Worm (Caenorhabditis elegans) whole organism, L3 larva: ENCODE measurements around the gene F46F5.11.
"Not testable (repeated sequence)": the region's sequence is repeated elsewhere in the genome, so short reads cannot be mapped to it uniquely, and the experiment has no call there.

Source experiments
- ceh-16 ChIP-seq: sonication (generic microtip); optimal IDR thresholded peaks from 2 replicates; lab custom pipeline; 2017; ENCODE audit warnings: missing biosample characterization, missing genetic modification characterization
- ceh-82 ChIP-seq: fragments of 150-350 bp; optimal IDR thresholded peaks from 2 replicates; lab custom pipeline; 2014; ENCODE audit warnings: missing biosample characterization, missing genetic modification characterization
- daf-12 ChIP-seq: fragments of 150-350 bp; optimal IDR thresholded peaks from 2 replicates; lab custom pipeline; 2014; ENCODE audit warnings: missing biosample characterization, missing genetic modification reagents, missing genetic modification characterization
- elt-1 ChIP-seq: fragments of 150-350 bp; optimal IDR thresholded peaks from 2 replicates; lab custom pipeline; 2014; ENCODE audit warnings: missing biosample characterization, missing genetic modification characterization
- elt-2 ChIP-seq: sonication (generic microtip); optimal IDR thresholded peaks from 2 replicates; lab custom pipeline; 2016; ENCODE audit warnings: missing genetic modification reagents, mild to moderate bottlenecking, missing genetic modification characterization, missing compliant biosample characterization
- eor-1 ChIP-seq, 2 experiments: fragments of 150-350 bp; optimal IDR thresholded peaks; 2 replicates each; lab custom pipeline; 2014 to 2018; ENCODE audit warnings: missing biosample characterization in 2 of 2, missing genetic modification characterization in 2 of 2
- jun-1 ChIP-seq: fragments of 150-350 bp; optimal IDR thresholded peaks from 2 replicates; lab custom pipeline; 2014; ENCODE audit warnings: missing biosample characterization, missing genetic modification reagents, missing genetic modification characterization
- lin-15B ChIP-seq: fragments of 150-350 bp; optimal IDR thresholded peaks from 2 replicates; lab custom pipeline; 2014; ENCODE audit warnings: missing biosample characterization, missing genetic modification characterization
- lin-39 ChIP-seq: fragments of 150-350 bp; optimal IDR thresholded peaks from 2 replicates; lab custom pipeline; 2018; ENCODE audit warnings: missing biosample characterization, missing genetic modification reagents, missing genetic modification characterization
- mdl-1 ChIP-seq: fragments of 150-350 bp; optimal IDR thresholded peaks from 2 replicates; lab custom pipeline; 2014; ENCODE audit warnings: missing biosample characterization, missing genetic modification characterization
- nhr-23 ChIP-seq: fragments of 150-350 bp; optimal IDR thresholded peaks from 2 replicates; lab custom pipeline; 2014; ENCODE audit warnings: missing biosample characterization, missing genetic modification reagents, missing genetic modification characterization
- nhr-43 ChIP-seq: sonication (generic microtip); optimal IDR thresholded peaks from 2 replicates; lab custom pipeline; 2016; ENCODE audit warnings: mild to moderate bottlenecking, missing genetic modification characterization, missing compliant biosample characterization; ENCODE audit not compliant: poor library complexity, severe bottlenecking
- nhr-67 ChIP-seq: fragments of 150-350 bp; optimal IDR thresholded peaks from 2 replicates; lab custom pipeline; 2014; ENCODE audit warnings: missing biosample characterization, missing genetic modification characterization
- nhr-77 ChIP-seq: fragments of 150-350 bp; optimal IDR thresholded peaks from 2 replicates; lab custom pipeline; 2014; ENCODE audit warnings: missing biosample characterization, missing genetic modification characterization
- skn-1 ChIP-seq: fragments of 150-350 bp; optimal IDR thresholded peaks from 2 replicates; lab custom pipeline; 2014; ENCODE audit warnings: missing biosample characterization, missing genetic modification characterization
- snpc-4 ChIP-seq: fragments of 150-350 bp; optimal IDR thresholded peaks from 2 replicates; lab custom pipeline; 2014; ENCODE audit warnings: missing biosample characterization, missing genetic modification characterization
- unc-39 ChIP-seq: sonication (generic microtip); optimal IDR thresholded peaks from 4 replicates; lab custom pipeline; 2017; ENCODE audit warnings: missing biosample characterization, missing genetic modification characterization

The F46F5.11 gene

DNA sequence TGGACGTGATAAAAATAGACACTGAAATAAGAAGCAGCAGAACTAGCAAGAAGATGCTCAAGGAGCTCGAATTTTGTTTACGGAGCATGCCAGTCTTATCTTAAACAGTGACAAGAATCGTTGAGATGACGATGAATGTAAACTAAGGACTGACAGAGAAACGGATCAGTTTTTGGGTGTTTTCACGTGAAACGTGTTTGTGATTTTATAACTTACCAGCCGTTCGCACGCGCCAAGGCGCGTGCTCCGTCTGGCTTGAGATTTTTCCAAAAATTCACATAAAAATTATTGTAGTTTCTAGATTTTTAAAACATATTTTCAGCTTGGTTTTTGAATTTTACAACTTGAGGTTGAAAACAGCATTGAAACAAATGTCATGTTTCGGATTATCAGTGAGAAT lies 42.0 kb downstream of the F46F5.11 start, which contains the start of gene F28A10.5:
Gene F28A10.5, minus strand, starts transcription at position 101 of the 400 bp plus-strand sequence.
- not testable (repeated sequence) for TF ChIP-seq ceh-82 (tag; lab: Kevin White, UChicago); snpc-4; nhr-77

DNA sequence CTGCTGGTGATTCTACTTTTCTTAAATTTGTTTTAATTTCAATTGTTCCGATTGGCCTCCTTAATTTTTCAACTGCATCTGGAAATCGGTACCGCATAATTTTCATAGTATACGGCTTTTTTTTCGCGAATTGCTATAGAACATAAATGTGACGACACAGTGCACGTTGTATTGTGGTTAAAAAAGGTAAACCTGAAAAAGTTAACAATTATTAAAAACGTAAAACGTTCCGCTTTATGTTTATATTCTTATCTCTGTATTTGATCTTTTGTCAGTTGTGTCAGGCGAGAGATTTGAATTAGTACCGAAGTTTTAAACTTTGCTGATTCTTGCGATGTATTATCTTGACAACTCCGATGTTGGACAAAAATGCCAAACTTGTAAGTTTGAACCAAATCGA lies 53.0 kb downstream of the F46F5.11 start, which contains the start of gene Y46B2A.4:
Gene Y46B2A.4, plus strand, starts transcription at position 301 of the 400 bp plus-strand sequence.
- TF ChIP-seq unc-39 = no peak
- no peak for TF ChIP-seq nhr-43 (tag; lab: Kevin White, UChicago)
- TF ChIP-seq jun-1 (tag; lab: Kevin White, UChicago) = no peak
- no peak for TF ChIP-seq lin-15B (tag; lab: Kevin White, UChicago)
- no peak for TF ChIP-seq nhr-67
- no peak for TF ChIP-seq daf-12
- TF ChIP-seq elt-1 (tag; lab: Kevin White, UChicago) = no peak
- TF ChIP-seq ceh-16 (tag; lab: Kevin White, UChicago) = no peak
- no peak for TF ChIP-seq skn-1 (tag; lab: Kevin White, UChicago)
- no peak for TF ChIP-seq elt-2
- no peak for TF ChIP-seq eor-1 (tag; optimal IDR thresholded peaks at IDR 0.05; lab: Kevin White, UChicago)
- TF ChIP-seq nhr-23 (tag; lab: Kevin White, UChicago) = no peak
- no peak for TF ChIP-seq lin-39 (tag; lab: Kevin White, UChicago)
- no peak for TF ChIP-seq mdl-1 (tag; lab: Kevin White, UChicago)
